Fruit fly (Drosophila melanogaster): ENCODE results near the gene CG42467.

CG42467 gene

dm6 chr2L:3655698-3656105 is 45.4 kb upstream of the CG42467 start (continued):
- peak; percentile 97 for TF ChIP-seq Mrtf (GFP tag; IDR thresholded peaks at IDR 0.05)
- no peak for TF ChIP-seq hb (GFP tag; IDR thresholded peaks at IDR 0.05; ENCODE audit: partially characterized antibody)
- peak; percentile 98 for TF ChIP-seq Ptx1 (GFP tag; IDR thresholded peaks at IDR 0.05)
- no peak for TF ChIP-seq CG2129 (GFP tag; IDR thresholded peaks at IDR 0.05; ENCODE audit: partially characterized antibody)
- TF ChIP-seq CG7745 (tag; optimal IDR thresholded peaks at IDR 0.05), result peak; percentile 89
- TF ChIP-seq CoRest (tag; optimal IDR thresholded peaks at IDR 0.05), result peak; percentile 99
- TF ChIP-seq crp (GFP tag; optimal IDR thresholded peaks at IDR 0.05), result peak in 1 of 2 experiments; percentile 68
- TF ChIP-seq dati (GFP tag; IDR thresholded peaks at IDR 0.05), result peak; percentile 93
- TF ChIP-seq CG10366 (GFP tag; IDR thresholded peaks at IDR 0.05), result peak; percentile 98
- TF ChIP-seq vfl (GFP tag; optimal IDR thresholded peaks at IDR 0.05), result peak; percentile 95
- TF ChIP-seq CG12155 (GFP tag; optimal IDR thresholded peaks at IDR 0.05), result peak; percentile 98
- TF ChIP-seq GATAe (GFP tag; conservative IDR thresholded peaks at IDR 0.05), result peak; percentile 97
- TF ChIP-seq CG7987 (GFP tag; optimal IDR thresholded peaks at IDR 0.05), result peak; percentile 93
- TF ChIP-seq pfk (GFP tag; optimal IDR thresholded peaks at IDR 0.05), result peak; percentile 76
- TF ChIP-seq CG15479 (GFP tag; optimal IDR thresholded peaks at IDR 0.05), result peak; percentile 56
- TF ChIP-seq zfh1 (GFP tag; IDR thresholded peaks at IDR 0.05), result peak; percentile 98
- TF ChIP-seq unc-4 (GFP tag; IDR thresholded peaks at IDR 0.05; ENCODE audit: partially characterized antibody), result peak; percentile 31; the same call in 1 of the 2 replicates
- no peak for TF ChIP-seq Hr39 (optimal IDR thresholded peaks at IDR 0.05)
- TF ChIP-seq ind (GFP tag; optimal IDR thresholded peaks at IDR 0.05), result peak; percentile 99
- peak; percentile 99 for TF ChIP-seq CG1529 (GFP tag; optimal IDR thresholded peaks at IDR 0.05)
- peak; percentile 96 for TF ChIP-seq CG16815 (GFP tag; optimal IDR thresholded peaks at IDR 0.05)
- peak; percentile 97 for TF ChIP-seq Dip3 (GFP tag; optimal IDR thresholded peaks at IDR 0.05)
- no peak for TF ChIP-seq mld (GFP tag; IDR thresholded peaks at IDR 0.05; ENCODE audit: partially characterized antibody)
- TF ChIP-seq Side (GFP tag; optimal IDR thresholded peaks at IDR 0.05), result peak; percentile 99
- peak; percentile 96 for TF ChIP-seq CG6175 (GFP tag; IDR thresholded peaks at IDR 0.05)
- peak; percentile 94 for TF ChIP-seq CG1024 (GFP tag; IDR thresholded peaks at IDR 0.05)
- no peak for TF ChIP-seq lov (optimal IDR thresholded peaks at IDR 0.05)
- peak; percentile 98 for TF ChIP-seq lov (GFP tag; IDR thresholded peaks at IDR 0.05)
- peak; percentile 97 for TF ChIP-seq CG33557 (GFP tag; optimal IDR thresholded peaks at IDR 0.05)
- TF ChIP-seq CHES-1-like (GFP tag; optimal IDR thresholded peaks at IDR 0.05), result peak; percentile 98
- peak; percentile 99 for TF ChIP-seq chm (GFP tag; IDR thresholded peaks at IDR 0.05)
- no peak for TF ChIP-seq tna (GFP tag; IDR thresholded peaks at IDR 0.05; ENCODE audit: partially characterized antibody)
- TF ChIP-seq lola (GFP tag; optimal IDR thresholded peaks at IDR 0.05), result peak in 1 of 3 experiments; percentile 95
- TF ChIP-seq ems (GFP tag; optimal IDR thresholded peaks at IDR 0.05), result peak; percentile 98
- peak; percentile 98 for TF ChIP-seq fd96Cb (tag; optimal IDR thresholded peaks at IDR 0.05)
- TF ChIP-seq CG11085 (GFP tag; IDR thresholded peaks at IDR 0.05), result peak; percentile 96
- TF ChIP-seq C15 (GFP tag; IDR thresholded peaks at IDR 0.05), result peak; percentile 96
- TF ChIP-seq BtbVII (GFP tag; optimal IDR thresholded peaks at IDR 0.05), result peak; percentile 98
- TF ChIP-seq CkIIα-i1 (GFP tag; IDR thresholded peaks at IDR 0.05), result peak; percentile 86
- peak; percentile 87 for TF ChIP-seq CG30020 (tag; optimal IDR thresholded peaks at IDR 0.05)
- no peak; the same call in 1 of the 2 replicates for TF ChIP-seq Dip2 (GFP tag; IDR thresholded peaks at IDR 0.05)
- peak; percentile 97 for TF ChIP-seq ac (GFP tag; optimal IDR thresholded peaks at IDR 0.05)
- TF ChIP-seq CG1792 (GFP tag; optimal IDR thresholded peaks at IDR 0.05), result peak; percentile 96
- TF ChIP-seq p53 (GFP tag; optimal IDR thresholded peaks at IDR 0.05), result peak; percentile 94
- TF ChIP-seq CG12659 (GFP tag; optimal IDR thresholded peaks at IDR 0.05), result peak; percentile 99
- peak; percentile 98 for TF ChIP-seq mam (GFP tag; optimal IDR thresholded peaks at IDR 0.05)
- peak; percentile 96 for TF ChIP-seq btn (GFP tag; optimal IDR thresholded peaks at IDR 0.05)
- TF ChIP-seq CG5180 (GFP tag; optimal IDR thresholded peaks at IDR 0.05), result peak; percentile 92
- TF ChIP-seq zen (tag; optimal IDR thresholded peaks at IDR 0.05), result peak; percentile 95
- no peak for TF ChIP-seq usp (GFP tag; optimal IDR thresholded peaks at IDR 0.05)
- peak; percentile 98 for TF ChIP-seq Camta (GFP tag; optimal IDR thresholded peaks at IDR 0.05)

Data from whole organism, embryonic.